Worm (Caenorhabditis elegans): ENCODE data around the gene ckr-2.

Gene ckr-2

ce11 chrIII:2032327-2033093 is 11.1 kb upstream of the ckr-2 start:
- TF ChIP-seq flt-1 (GFP tag; IDR thresholded peaks at IDR 0.05), result peak; percentile 68
- 0 out of 2 replicates have a peak, but pooled peaks have one; percentile 33 for TF ChIP-seq ztf-23 (GFP tag; IDR thresholded peaks at IDR 0.05)
- peak; percentile 66; the same call in 1 of the 2 replicates for TF ChIP-seq tab-1 (GFP tag; IDR thresholded peaks at IDR 0.05)
- TF ChIP-seq cog-1 (tag; optimal IDR thresholded peaks at IDR 0.05), result no peak
- no peak for TF ChIP-seq ref-1 (GFP tag; conservative IDR thresholded peaks at IDR 0.05)
- TF ChIP-seq klf-2 (GFP tag; conservative IDR thresholded peaks at IDR 0.05), result 0 out of 2 replicates have a peak, but pooled peaks have one; percentile 26
- TF ChIP-seq T22C8.4 (GFP tag; IDR thresholded peaks at IDR 0.05), result peak; percentile 14; the same call in 1 of the 2 replicates
- 0 out of 2 replicates have a peak, but pooled peaks have one; percentile 24 for TF ChIP-seq ztf-29 (GFP tag; IDR thresholded peaks at IDR 0.05)
- TF ChIP-seq med-1 (GFP tag; optimal IDR thresholded peaks at IDR 0.05; ENCODE audit: insufficient read depth), result no peak

DNA sequence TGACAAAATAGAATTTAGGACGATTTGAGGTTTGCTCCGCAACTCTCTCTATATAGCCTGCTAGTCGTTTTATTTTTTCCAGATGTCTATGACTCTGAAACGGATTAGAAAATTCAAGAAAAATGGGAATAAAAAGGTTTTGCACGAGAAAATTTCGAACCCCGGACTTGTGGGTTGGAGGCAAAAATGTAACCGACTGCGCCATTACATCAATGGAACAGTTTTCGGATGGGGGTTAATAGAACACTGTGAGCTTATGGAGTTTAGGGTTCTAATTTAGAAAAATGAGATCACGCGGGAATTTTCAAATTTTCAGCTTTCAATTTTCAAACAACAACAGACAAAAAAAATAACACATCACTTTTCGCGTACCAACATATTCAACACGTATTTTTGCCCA is 10.4 kb upstream of the ckr-2 start:
- TF ChIP-seq klf-2 (GFP tag; conservative IDR thresholded peaks at IDR 0.05), result no peak
- no peak for TF ChIP-seq ztf-23 (GFP tag; IDR thresholded peaks at IDR 0.05)
- TF ChIP-seq med-1 (GFP tag; optimal IDR thresholded peaks at IDR 0.05; ENCODE audit: insufficient read depth), result no peak
- no peak for TF ChIP-seq ztf-29 (GFP tag; IDR thresholded peaks at IDR 0.05)
- TF ChIP-seq flt-1 (GFP tag; IDR thresholded peaks at IDR 0.05), result no peak
- no peak for TF ChIP-seq tab-1 (GFP tag; IDR thresholded peaks at IDR 0.05)
- TF ChIP-seq cog-1 (tag; optimal IDR thresholded peaks at IDR 0.05), result no peak
- no peak for TF ChIP-seq ref-1 (GFP tag; conservative IDR thresholded peaks at IDR 0.05)
- no peak for TF ChIP-seq T22C8.4 (GFP tag; IDR thresholded peaks at IDR 0.05)

ce11 chrIII:2030776-2031565 is 9.6 kb upstream of the ckr-2 start:
- TF ChIP-seq flt-1 (GFP tag; IDR thresholded peaks at IDR 0.05) (0 out of 2 replicates have a peak, but pooled peaks have one; percentile 24), cog-1 (tag; optimal IDR thresholded peaks at IDR 0.05) (no peak), ztf-29 (GFP tag; IDR thresholded peaks at IDR 0.05) (no peak), T22C8.4 (GFP tag; IDR thresholded peaks at IDR 0.05) (no peak), ztf-23 (GFP tag; IDR thresholded peaks at IDR 0.05) (no peak), tab-1 (GFP tag; IDR thresholded peaks at IDR 0.05) (peak; percentile 57; the same call in 1 of the 2 replicates), klf-2 (GFP tag; conservative IDR thresholded peaks at IDR 0.05) (no peak)

DNA sequence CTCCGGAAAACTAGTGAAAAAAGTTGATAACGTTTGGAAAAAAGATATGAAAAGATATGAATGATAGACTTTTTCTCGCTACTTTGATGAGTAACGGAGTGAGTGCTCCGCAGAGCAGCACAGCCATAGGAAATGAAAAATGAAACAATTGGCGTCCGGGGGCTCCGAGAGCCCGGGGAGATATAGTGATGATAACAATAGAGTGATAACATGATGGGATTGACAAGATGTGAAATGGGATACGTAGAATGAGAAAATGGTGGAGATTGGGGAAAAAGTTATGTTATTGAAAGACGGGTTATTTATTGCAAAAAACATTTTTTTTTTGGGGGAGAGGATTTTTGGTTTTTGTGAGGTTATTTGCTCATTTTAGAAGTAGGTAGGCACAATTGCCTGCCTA is 6.1 kb upstream of the ckr-2 start:
- no peak for TF ChIP-seq med-1 (GFP tag; optimal IDR thresholded peaks at IDR 0.05; ENCODE audit: insufficient read depth)
- TF ChIP-seq flt-1 (GFP tag; IDR thresholded peaks at IDR 0.05), result no peak
- no peak for TF ChIP-seq ref-1 (GFP tag; conservative IDR thresholded peaks at IDR 0.05)
- no peak for TF ChIP-seq klf-2 (GFP tag; conservative IDR thresholded peaks at IDR 0.05)
- no peak for TF ChIP-seq tab-1 (GFP tag; IDR thresholded peaks at IDR 0.05)

DNA sequence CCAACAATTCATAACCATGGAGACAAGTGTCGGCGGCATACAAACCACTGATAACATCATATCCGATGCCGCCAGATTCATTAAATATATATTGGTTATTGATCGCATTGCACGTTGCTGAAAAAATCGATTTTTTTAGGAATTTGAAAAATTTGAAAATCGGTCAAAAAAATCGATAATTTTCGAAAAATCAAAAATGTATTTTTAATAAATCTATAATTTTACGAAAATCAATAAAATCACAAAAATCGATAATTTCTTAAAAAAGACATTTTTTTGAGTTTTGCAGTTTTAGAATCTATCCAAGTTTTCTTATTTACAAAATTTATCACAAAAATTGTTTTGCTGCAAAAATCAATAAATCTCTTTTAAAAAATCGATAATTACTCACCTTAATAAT is 5.9 kb downstream of the ckr-2 start:
- no peak for TF ChIP-seq med-1 (GFP tag; optimal IDR thresholded peaks at IDR 0.05; ENCODE audit: insufficient read depth)
- TF ChIP-seq T22C8.4 (GFP tag; IDR thresholded peaks at IDR 0.05), result peak; percentile 76

- peak; percentile 98 for TF ChIP-seq T22C8.4 (GFP tag; IDR thresholded peaks at IDR 0.05)
Observed at ce11 chrIII:2013876-2014474, 7.4 kb downstream of the ckr-2 start.

DNA sequence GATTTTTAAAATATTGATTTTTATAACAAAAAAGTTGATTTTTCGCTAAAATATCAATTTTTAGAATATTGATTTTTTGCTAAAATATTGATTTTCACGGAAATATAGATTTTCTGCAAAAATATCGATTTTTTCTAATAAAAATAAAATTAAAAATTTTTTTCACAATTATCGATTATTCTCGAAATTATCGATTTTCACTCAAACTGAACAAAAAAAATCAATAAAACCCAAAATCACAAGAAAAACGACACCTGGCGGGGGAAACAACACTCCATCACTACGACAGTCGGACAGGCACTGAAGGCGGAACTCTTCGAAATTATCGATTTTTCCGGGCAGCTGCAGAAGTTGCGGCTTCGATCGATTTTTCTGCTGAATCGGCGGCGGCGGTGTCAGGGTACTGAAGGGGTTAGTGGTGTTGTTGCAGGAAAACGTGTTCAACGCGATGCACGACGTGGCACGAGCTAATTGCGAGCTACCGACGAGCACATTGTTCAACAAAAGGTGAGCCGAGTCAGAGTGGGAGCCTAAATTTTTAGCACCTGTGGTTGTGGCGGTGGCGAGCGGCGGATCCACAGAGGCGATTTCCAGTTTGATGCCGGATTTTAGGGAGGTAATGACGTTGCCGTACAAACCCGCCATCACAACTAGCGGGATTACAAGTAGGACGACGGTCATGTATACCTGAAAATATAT is 8.1 kb downstream of the ckr-2 start:
- TF ChIP-seq klf-2 (GFP tag; conservative IDR thresholded peaks at IDR 0.05) (no peak), T22C8.4 (GFP tag; IDR thresholded peaks at IDR 0.05) (peak; percentile 70), ref-1 (GFP tag; conservative IDR thresholded peaks at IDR 0.05) (no peak), ztf-23 (GFP tag; IDR thresholded peaks at IDR 0.05) (no peak), med-1 (GFP tag; optimal IDR thresholded peaks at IDR 0.05; ENCODE audit: insufficient read depth) (no peak), cog-1 (tag; optimal IDR thresholded peaks at IDR 0.05) (no peak)

ce11 chrIII:2012561-2012960 is 8.8 kb downstream of the ckr-2 start:
- TF ChIP-seq tab-1 (GFP tag; IDR thresholded peaks at IDR 0.05), result no peak
- no peak for TF ChIP-seq klf-2 (GFP tag; conservative IDR thresholded peaks at IDR 0.05)
- TF ChIP-seq T22C8.4 (GFP tag; IDR thresholded peaks at IDR 0.05), result peak; percentile 72

DNA sequence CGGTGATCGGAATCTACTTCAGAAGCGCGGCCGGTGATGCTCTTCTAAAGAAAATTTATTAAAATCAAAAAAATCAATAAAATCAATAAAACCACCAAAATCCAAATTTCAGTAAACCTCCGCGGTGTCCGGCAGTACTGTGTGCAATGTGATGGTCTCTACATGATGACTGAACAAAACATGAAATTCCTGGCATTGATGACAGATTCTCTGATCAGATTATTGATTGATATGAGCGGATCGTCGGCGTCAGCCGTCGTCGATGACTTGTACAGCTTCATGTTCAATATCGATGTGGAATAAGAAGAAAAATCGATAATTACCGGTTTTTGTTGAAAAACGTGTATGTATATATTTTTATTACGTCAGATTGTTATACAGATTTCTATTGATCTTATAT is 12.5 kb downstream of the ckr-2 start:
- TF ChIP-seq T22C8.4 (GFP tag; IDR thresholded peaks at IDR 0.05), result peak; percentile 59; the same call in 1 of the 2 replicates
- no peak for TF ChIP-seq ztf-23 (GFP tag; IDR thresholded peaks at IDR 0.05)
- TF ChIP-seq klf-2 (GFP tag; conservative IDR thresholded peaks at IDR 0.05), result no peak
- no peak for TF ChIP-seq tab-1 (GFP tag; IDR thresholded peaks at IDR 0.05)

DNA sequence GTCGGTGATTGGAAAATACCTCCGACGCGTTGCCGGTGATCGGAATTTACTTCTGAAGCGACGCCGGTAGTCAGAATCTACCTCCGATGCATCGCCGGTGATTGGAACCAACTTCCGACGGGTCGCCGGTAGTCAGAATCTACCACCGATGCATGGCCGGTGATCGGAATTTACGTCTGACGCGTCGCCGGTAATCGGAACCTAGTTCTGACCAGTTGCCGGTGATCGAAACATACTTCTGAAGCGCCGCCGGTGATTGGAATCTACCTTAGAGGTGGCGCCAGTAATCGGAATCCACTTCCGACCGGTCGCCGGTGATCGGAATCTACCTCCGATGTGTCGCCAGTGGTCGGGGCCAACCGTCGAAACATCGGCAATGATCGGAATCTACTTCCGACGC is 13.1 kb downstream of the ckr-2 start:
- TF ChIP-seq med-1 (GFP tag; optimal IDR thresholded peaks at IDR 0.05; ENCODE audit: insufficient read depth), result no peak
- TF ChIP-seq T22C8.4 (GFP tag; IDR thresholded peaks at IDR 0.05), result no peak
- TF ChIP-seq ref-1 (GFP tag; conservative IDR thresholded peaks at IDR 0.05), result no peak
- TF ChIP-seq klf-2 (GFP tag; conservative IDR thresholded peaks at IDR 0.05), result no peak
